Fruit fly (Drosophila melanogaster): ENCODE results near the gene Ifrd1.
A peak's percentile ranks its signal among the peaks of the same experiment; 100 is the strongest.

Gene Ifrd1

DNA sequence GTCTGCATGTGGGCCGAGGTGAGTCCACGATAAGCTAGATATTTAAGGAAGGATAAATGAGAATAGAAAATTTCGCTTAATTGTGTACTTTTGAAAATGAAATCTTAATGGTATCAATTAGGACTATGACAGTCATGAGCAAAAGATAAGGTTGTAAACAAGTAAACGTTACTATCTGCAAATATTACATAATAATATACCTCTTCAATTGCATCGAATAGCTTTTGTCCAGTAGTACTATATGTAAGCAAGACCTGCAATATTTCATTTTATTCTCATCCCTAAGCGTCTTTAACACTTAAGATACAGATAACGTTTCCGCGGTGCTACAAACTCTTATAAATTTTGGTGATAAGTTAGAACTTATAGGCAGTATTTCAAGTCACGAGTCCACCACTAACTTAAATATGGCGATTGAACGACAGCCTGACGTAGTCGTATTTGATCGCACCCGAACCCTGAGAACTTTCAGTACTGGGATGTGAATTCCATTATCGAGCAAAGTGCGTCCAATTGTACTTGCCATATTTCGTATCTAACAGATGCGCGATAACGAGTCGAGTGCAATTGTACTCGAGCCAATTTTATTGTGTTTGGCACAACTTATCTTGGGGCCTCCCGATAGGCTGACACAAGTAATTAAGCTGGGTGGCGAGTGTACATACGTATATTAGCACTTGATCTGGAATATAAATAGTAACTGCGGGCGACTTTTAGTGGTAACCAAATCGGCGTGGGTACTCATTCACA, 8.6 kb downstream of the Ifrd1 start:
- TF ChIP-seq psq (optimal IDR thresholded peaks at IDR 0.05) (no peak), EcR (GFP tag; optimal IDR thresholded peaks at IDR 0.05) (no peak), pan (optimal IDR thresholded peaks at IDR 0.05) (no peak), Dll (optimal IDR thresholded peaks at IDR 0.05) (no peak), CG8478 (optimal IDR thresholded peaks at IDR 0.05) (no peak), usp (GFP tag; optimal IDR thresholded peaks at IDR 0.05) (no peak)

- no peak for TF ChIP-seq CG8478 (optimal IDR thresholded peaks at IDR 0.05)
- TF ChIP-seq psq (optimal IDR thresholded peaks at IDR 0.05) = no peak
- no peak for TF ChIP-seq EcR (GFP tag; optimal IDR thresholded peaks at IDR 0.05)
- no peak for TF ChIP-seq pan (optimal IDR thresholded peaks at IDR 0.05)
- no peak for TF ChIP-seq Dll (optimal IDR thresholded peaks at IDR 0.05)
- no peak for TF ChIP-seq usp (GFP tag; optimal IDR thresholded peaks at IDR 0.05)
Observed at dm6 chr2L:2864601-2865000, 9.7 kb downstream of the Ifrd1 start.

dm6 chr2L:2862621-2862962, 11.7 kb downstream of the Ifrd1 start:
- TF ChIP-seq EcR (GFP tag; optimal IDR thresholded peaks at IDR 0.05) (no peak), CG8478 (optimal IDR thresholded peaks at IDR 0.05) (no peak), Dll (optimal IDR thresholded peaks at IDR 0.05) (no peak), usp (GFP tag; optimal IDR thresholded peaks at IDR 0.05) (no peak), pan (optimal IDR thresholded peaks at IDR 0.05) (no peak), psq (optimal IDR thresholded peaks at IDR 0.05) (no peak)

- TF ChIP-seq psq (optimal IDR thresholded peaks at IDR 0.05) (no peak), CG8478 (optimal IDR thresholded peaks at IDR 0.05) (no peak), Dll (optimal IDR thresholded peaks at IDR 0.05) (no peak), EcR (GFP tag; optimal IDR thresholded peaks at IDR 0.05) (no peak), usp (GFP tag; optimal IDR thresholded peaks at IDR 0.05) (no peak), pan (optimal IDR thresholded peaks at IDR 0.05) (no peak)
Observed at dm6 chr2L:2861885-2862620, 12.2 kb downstream of the Ifrd1 start.

- peak in 1 of 2 experiments; percentile 73 for TF ChIP-seq EcR (GFP tag; optimal IDR thresholded peaks at IDR 0.05)
- TF ChIP-seq psq (optimal IDR thresholded peaks at IDR 0.05) = no peak
Observed at dm6 chr2L:2861140-2861884, 13.0 kb downstream of the Ifrd1 start.

dm6 chr2L:2857862-2858734, 16.2 kb downstream of the Ifrd1 start:
- no peak for TF ChIP-seq EcR (GFP tag; optimal IDR thresholded peaks at IDR 0.05)
- TF ChIP-seq CG8478 (optimal IDR thresholded peaks at IDR 0.05) = no peak
- no peak for TF ChIP-seq pan (optimal IDR thresholded peaks at IDR 0.05)

DNA sequence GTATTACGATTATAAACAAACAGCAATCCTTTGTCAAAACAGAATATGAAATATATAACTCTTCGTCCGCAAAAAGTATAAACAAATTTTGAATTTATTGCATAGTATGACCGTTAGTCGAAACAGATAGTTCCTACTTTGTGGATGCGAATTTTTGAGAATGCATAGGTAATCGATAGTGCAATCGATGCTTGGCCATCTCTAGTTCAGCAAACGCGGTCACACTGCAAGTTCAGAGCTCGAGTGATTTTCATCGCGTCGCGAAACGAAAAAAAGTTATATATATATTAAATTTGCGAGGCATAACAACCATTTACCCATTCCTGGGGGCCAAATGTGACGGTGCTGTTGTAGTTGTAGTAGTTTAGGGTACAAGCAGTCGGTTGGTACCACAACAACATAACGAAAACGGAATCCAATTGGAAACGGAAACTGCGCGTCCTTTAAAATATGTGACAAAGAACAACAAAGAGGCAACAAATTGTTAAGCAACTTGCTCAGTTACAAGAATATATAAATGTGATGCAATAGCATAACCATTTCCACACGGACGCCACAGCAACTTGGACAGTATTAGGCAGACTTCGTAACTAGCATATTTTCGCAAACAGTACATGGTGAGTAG, 17.2 kb downstream of the Ifrd1 start, which contains the start of gene CG2991:
CG2991 (plus strand) TSS at position 205 of the 625 bp plus-strand sequence.
- TF ChIP-seq pan (optimal IDR thresholded peaks at IDR 0.05) (peak; percentile 18), usp (GFP tag; optimal IDR thresholded peaks at IDR 0.05) (no peak), Dll (optimal IDR thresholded peaks at IDR 0.05) (no peak)

DNA sequence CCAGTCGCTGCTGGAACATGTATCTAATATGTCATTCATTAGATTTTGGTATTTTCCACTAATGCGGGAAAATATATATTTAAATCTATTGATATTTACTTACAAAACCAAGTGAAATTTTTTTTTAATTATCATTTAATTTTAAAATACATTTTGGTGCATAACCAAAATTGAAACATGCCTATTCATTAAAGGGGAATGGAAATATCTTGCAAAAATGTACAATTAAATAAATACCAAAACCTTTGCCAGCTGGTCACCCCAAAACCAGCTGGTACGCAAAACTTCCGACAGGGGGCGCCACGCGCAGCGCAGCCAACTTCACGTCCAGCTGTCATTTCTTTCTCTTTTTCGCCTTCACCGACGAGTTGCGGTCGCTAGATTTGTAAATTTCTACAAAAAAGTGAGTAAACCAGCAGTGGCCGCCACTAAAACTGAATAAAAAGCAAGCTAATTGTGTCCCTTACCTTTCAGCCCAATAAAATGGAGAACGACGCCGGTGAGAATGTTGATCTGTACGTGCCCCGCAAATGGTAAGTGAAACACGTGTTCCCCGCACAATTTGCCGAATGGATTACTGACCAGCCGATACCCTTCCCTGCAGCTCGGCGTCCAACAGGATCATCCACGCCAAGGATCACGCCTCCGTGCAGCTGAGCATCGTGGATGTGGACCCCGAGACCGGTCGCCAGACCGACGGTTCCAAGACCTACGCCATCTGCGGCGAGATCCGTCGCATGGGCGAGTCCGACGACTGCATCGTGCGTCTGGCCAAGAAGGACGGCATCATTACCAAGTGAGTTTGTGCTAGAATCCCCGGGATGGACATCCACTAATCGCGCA, 18.3 kb downstream of the Ifrd1 start, which contains the start of the genes CG3104 and RpS21:
CG3104 (minus strand) TSS at position 6 of the 843 bp plus-strand sequence.
RpS21 (plus strand) TSS at position 298 of the 843 bp plus-strand sequence.
- TF ChIP-seq Dll (optimal IDR thresholded peaks at IDR 0.05) = no peak
- TF ChIP-seq CG8478 (optimal IDR thresholded peaks at IDR 0.05) = no peak
- TF ChIP-seq EcR (GFP tag; optimal IDR thresholded peaks at IDR 0.05) = no peak
- no peak for TF ChIP-seq usp (GFP tag; optimal IDR thresholded peaks at IDR 0.05)
- TF ChIP-seq psq (optimal IDR thresholded peaks at IDR 0.05) = no peak
- TF ChIP-seq pan (optimal IDR thresholded peaks at IDR 0.05) = no peak

- no peak for TF ChIP-seq pan (optimal IDR thresholded peaks at IDR 0.05)
- no peak for TF ChIP-seq Dll (optimal IDR thresholded peaks at IDR 0.05)
Observed at dm6 chr2L:2855204-2855768, 19.0 kb downstream of the Ifrd1 start.

DNA sequence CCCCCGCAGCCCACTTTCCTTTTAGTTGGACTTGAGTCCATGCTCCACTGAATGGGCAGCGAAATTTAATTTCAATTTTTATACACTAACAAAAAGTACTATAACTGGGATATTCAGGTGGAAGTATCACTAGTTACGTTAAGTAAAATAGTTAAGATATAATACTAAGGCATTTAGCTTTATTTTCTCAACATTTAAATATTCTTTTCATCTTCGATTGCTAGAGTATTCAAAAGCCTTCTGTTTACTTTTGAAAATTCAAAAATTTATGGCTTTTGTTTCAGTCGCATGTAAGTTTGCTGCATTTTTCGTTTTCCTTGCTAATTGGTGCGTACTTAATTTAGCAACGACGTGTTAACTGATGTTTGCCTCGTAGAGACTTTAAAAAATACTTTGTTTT, 22.7 kb downstream of the Ifrd1 start:
- TF ChIP-seq Dll (optimal IDR thresholded peaks at IDR 0.05) = no peak
- no peak for TF ChIP-seq CG8478 (optimal IDR thresholded peaks at IDR 0.05)
- no peak for TF ChIP-seq psq (optimal IDR thresholded peaks at IDR 0.05)
- no peak for TF ChIP-seq EcR (GFP tag; optimal IDR thresholded peaks at IDR 0.05)
- TF ChIP-seq pan (optimal IDR thresholded peaks at IDR 0.05) = no peak
- no peak for TF ChIP-seq usp (GFP tag; optimal IDR thresholded peaks at IDR 0.05)
